Fruit fly (Drosophila melanogaster): ENCODE results near the gene CG43774.

The CG43774 gene

dm6 chr2L:4021608-4022342 lies 13.3 kb downstream of the CG43774 start (continued):
- TF ChIP-seq gem (tag; optimal IDR thresholded peaks at IDR 0.05) (peak; percentile 33), chm (GFP tag; IDR thresholded peaks at IDR 0.05) (0 out of 2 replicates have a peak, but pooled peaks have one; percentile 31), usp (GFP tag; optimal IDR thresholded peaks at IDR 0.05) (no peak), CG3726 (GFP tag; IDR thresholded peaks at IDR 0.05) (no peak), CG13624 (GFP tag; optimal IDR thresholded peaks at IDR 0.05) (no peak), CG12104 (GFP tag; optimal IDR thresholded peaks at IDR 0.05) (no peak), fru (optimal IDR thresholded peaks at IDR 0.05) (no peak), CG2202 (tag; optimal IDR thresholded peaks at IDR 0.05) (no peak), jing (GFP tag; optimal IDR thresholded peaks at IDR 0.05) (no peak), Nf-YC (tag; optimal IDR thresholded peaks at IDR 0.05) (peak; percentile 24), CG2678 (tag; optimal IDR thresholded peaks at IDR 0.05) (peak; percentile 11), CG10462 (GFP tag; optimal IDR thresholded peaks at IDR 0.05) (no peak), bsh (GFP tag; optimal IDR thresholded peaks at IDR 0.05) (peak in 1 of 2 experiments; percentile 25), CG6689 (GFP tag; IDR thresholded peaks at IDR 0.05) (peak; percentile 19; the same call in 1 of the 2 replicates), CG10366 (GFP tag; IDR thresholded peaks at IDR 0.05) (no peak), chn (GFP tag; optimal IDR thresholded peaks at IDR 0.05) (peak; percentile 1), CG10979 (tag; optimal IDR thresholded peaks at IDR 0.05) (peak; percentile 21), Xbp1 (GFP tag; optimal IDR thresholded peaks at IDR 0.05) (no peak), CG7372 (GFP tag; IDR thresholded peaks at IDR 0.05) (no peak), dmrt99B (tag; optimal IDR thresholded peaks at IDR 0.05) (no peak), sr (GFP tag; IDR thresholded peaks at IDR 0.05) (no peak), lola (GFP tag; optimal IDR thresholded peaks at IDR 0.05) (peak in 1 of 3 experiments; percentile 24), CG10267 (tag; optimal IDR thresholded peaks at IDR 0.05) (peak; percentile 13), HmgZ (tag; optimal IDR thresholded peaks at IDR 0.05) (no peak), Gug (GFP tag; IDR thresholded peaks at IDR 0.05) (no peak), CG7839 (tag; optimal IDR thresholded peaks at IDR 0.05) (peak; percentile 14), CG32767 (GFP tag; IDR thresholded peaks at IDR 0.05) (no peak), CG2129 (GFP tag; IDR thresholded peaks at IDR 0.05; ENCODE audit: partially characterized antibody) (no peak), CG10654 (GFP tag; optimal IDR thresholded peaks at IDR 0.05) (no peak), ranshi (GFP tag; IDR thresholded peaks at IDR 0.05) (no peak), CG3847 (GFP tag; IDR thresholded peaks at IDR 0.05) (no peak), sd (tag; optimal IDR thresholded peaks at IDR 0.05) (no peak), CoRest (tag; optimal IDR thresholded peaks at IDR 0.05) (no peak), CG18262 (tag; optimal IDR thresholded peaks at IDR 0.05) (peak; percentile 36), kni (GFP tag; optimal IDR thresholded peaks at IDR 0.05) (peak; percentile 14), CG7928 (GFP tag; optimal IDR thresholded peaks at IDR 0.05) (no peak), CG11504 (tag; optimal IDR thresholded peaks at IDR 0.05) (peak; percentile 9), pan (optimal IDR thresholded peaks at IDR 0.05) (no peak), pan (GFP tag; optimal IDR thresholded peaks at IDR 0.05 in 1 of 2, IDR thresholded peaks at IDR 0.05 in 1 of 2) (no peak), exex (tag; optimal IDR thresholded peaks at IDR 0.05) (no peak), Atf6 (GFP tag; IDR thresholded peaks at IDR 0.05) (no peak), gcm (GFP tag; optimal IDR thresholded peaks at IDR 0.05) (no peak), CG10321 (GFP tag; IDR thresholded peaks at IDR 0.05) (peak; percentile 72), CG8944 (GFP tag; optimal IDR thresholded peaks at IDR 0.05) (no peak), Nf-YA (GFP tag; IDR thresholded peaks at IDR 0.05) (no peak), CG16815 (GFP tag; optimal IDR thresholded peaks at IDR 0.05) (no peak), CG10959 (GFP tag; IDR thresholded peaks at IDR 0.05) (0 out of 2 replicates have a peak, but pooled peaks have one; percentile 10), MESR4 (GFP tag; optimal IDR thresholded peaks at IDR 0.05) (no peak), CG6254 (GFP tag; optimal IDR thresholded peaks at IDR 0.05) (no peak), dmrt11E (tag; optimal IDR thresholded peaks at IDR 0.05) (peak; percentile 48)
